Fruit fly (Drosophila melanogaster): Measurements from ENCODE around the gene CG14089.

Gene CG14089

dm6 chr3L:19280700-19281099 lies at the start of gene CG14089:
Gene CG14089, minus strand, starts transcription at chr3L:19280800.
- no peak for TF ChIP-seq sisA (GFP tag; IDR thresholded peaks at IDR 0.05)

- TF ChIP-seq CG9932 (GFP tag; IDR thresholded peaks at IDR 0.05) (no peak), ERR (GFP tag; optimal IDR thresholded peaks at IDR 0.05) (no peak), chn (GFP tag; optimal IDR thresholded peaks at IDR 0.05) (no peak), Drgx (GFP tag; IDR thresholded peaks at IDR 0.05) (peak; percentile 41; the same call in 1 of the 2 replicates)
These were observed 48.9 kb upstream of the CG14089 start for dm6 chr3L:19329499-19329898.

dm6 chr3L:19328076-19328475 lies 47.5 kb upstream of the CG14089 start:
- TF ChIP-seq disco-r (GFP tag; optimal IDR thresholded peaks at IDR 0.05), result no peak
- TF ChIP-seq CG16863 (GFP tag; optimal IDR thresholded peaks at IDR 0.05), result no peak
- no peak for TF ChIP-seq wor (GFP tag; IDR thresholded peaks at IDR 0.05)
- no peak for TF ChIP-seq CG10654 (GFP tag; optimal IDR thresholded peaks at IDR 0.05)
- TF ChIP-seq Elba2 (GFP tag; optimal IDR thresholded peaks at IDR 0.05), result no peak
- no peak for TF ChIP-seq nau (GFP tag; optimal IDR thresholded peaks at IDR 0.05)
- TF ChIP-seq tio (GFP tag; optimal IDR thresholded peaks at IDR 0.05), result no peak
- 0 out of 2 replicates have a peak, but pooled peaks have one; percentile 3 for TF ChIP-seq Dref (GFP tag; IDR thresholded peaks at IDR 0.05)
- peak; percentile 58 for TF ChIP-seq CTCF (GFP tag; optimal IDR thresholded peaks at IDR 0.05)
- TF ChIP-seq pum (GFP tag; optimal IDR thresholded peaks at IDR 0.05), result no peak
- no peak for TF ChIP-seq sqz (GFP tag; optimal IDR thresholded peaks at IDR 0.05)
- TF ChIP-seq CG17359 (tag; optimal IDR thresholded peaks at IDR 0.05), result no peak
- no peak for TF ChIP-seq sd (tag; optimal IDR thresholded peaks at IDR 0.05)
- no peak for TF ChIP-seq CG31441 (GFP tag; IDR thresholded peaks at IDR 0.05)
- TF ChIP-seq Hr78 (GFP tag; optimal IDR thresholded peaks at IDR 0.05), result no peak

DNA sequence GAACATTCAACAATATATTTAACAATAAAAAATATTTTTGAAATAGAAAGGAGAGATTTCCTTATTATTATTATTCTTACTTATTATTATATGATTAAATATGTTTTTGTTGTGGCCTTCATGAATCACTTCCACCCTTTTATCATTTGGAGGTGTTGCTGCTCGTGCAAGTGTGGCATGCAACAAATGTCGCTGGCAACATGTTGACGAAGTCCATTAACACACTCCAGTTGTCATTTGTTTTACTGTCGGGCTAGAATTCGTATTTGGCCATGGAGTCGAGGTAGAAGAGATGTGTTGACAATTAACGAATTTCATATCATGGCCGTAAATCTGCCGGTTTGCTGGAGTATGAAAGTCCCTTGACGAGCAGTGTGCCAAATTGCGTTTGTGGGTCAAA lies 46.6 kb upstream of the CG14089 start:
- no peak for TF ChIP-seq mld (GFP tag; IDR thresholded peaks at IDR 0.05; ENCODE audit: partially characterized antibody)
- TF ChIP-seq hb (GFP tag; IDR thresholded peaks at IDR 0.05; ENCODE audit: partially characterized antibody), result no peak
- TF ChIP-seq slou (GFP tag; optimal IDR thresholded peaks at IDR 0.05), result no peak
- peak; percentile 90 for TF ChIP-seq CG11504 (tag; optimal IDR thresholded peaks at IDR 0.05)
- no peak for TF ChIP-seq chm (GFP tag; IDR thresholded peaks at IDR 0.05)
- TF ChIP-seq E2f1 (GFP tag; IDR thresholded peaks at IDR 0.05), result no peak
- TF ChIP-seq CG17829 (tag; optimal IDR thresholded peaks at IDR 0.05), result no peak
- no peak for TF ChIP-seq oc (tag; optimal IDR thresholded peaks at IDR 0.05)

DNA sequence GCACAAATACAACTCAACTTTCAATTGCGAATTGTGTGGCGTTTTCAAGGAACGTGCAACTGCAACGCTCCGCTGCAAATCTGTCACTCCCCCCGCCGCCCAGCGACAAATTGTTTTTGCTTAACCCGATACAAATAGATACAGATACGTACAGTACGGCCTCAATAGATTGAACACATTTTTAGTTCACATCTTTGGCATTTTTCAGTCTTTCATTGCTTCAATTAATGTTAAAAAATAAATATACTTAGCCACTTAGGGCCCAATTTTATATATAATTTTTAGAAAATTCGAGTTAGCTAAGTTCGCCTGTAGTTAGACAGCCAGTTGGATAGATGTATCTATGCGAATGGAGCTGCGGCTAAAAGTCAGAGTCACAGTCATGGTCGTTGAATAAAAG lies 45.4 kb upstream of the CG14089 start:
- 0 out of 2 replicates have a peak, but pooled peaks have one; percentile 50 for TF ChIP-seq ttk (GFP tag; IDR thresholded peaks at IDR 0.05)
- no peak for TF ChIP-seq CG7745 (tag; optimal IDR thresholded peaks at IDR 0.05)
- TF ChIP-seq CG6654 (GFP tag; optimal IDR thresholded peaks at IDR 0.05), result no peak
- TF ChIP-seq bsh (GFP tag; optimal IDR thresholded peaks at IDR 0.05), result peak in 1 of 2 experiments; percentile 39
- TF ChIP-seq nmo (GFP tag; optimal IDR thresholded peaks at IDR 0.05), result peak; percentile 22
- no peak for TF ChIP-seq CoRest (tag; optimal IDR thresholded peaks at IDR 0.05)
- 0 out of 2 replicates have a peak, but pooled peaks have one; percentile 21 for TF ChIP-seq CG43689 (GFP tag; IDR thresholded peaks at IDR 0.05)
- TF ChIP-seq CG11504 (tag; optimal IDR thresholded peaks at IDR 0.05), result peak; percentile 62
- peak; percentile 66 for TF ChIP-seq CG17328 (GFP tag; IDR thresholded peaks at IDR 0.05)
- TF ChIP-seq CG31441 (GFP tag; IDR thresholded peaks at IDR 0.05), result 0 out of 2 replicates have a peak, but pooled peaks have one; percentile 26
- no peak for TF ChIP-seq Poxn (GFP tag; IDR thresholded peaks at IDR 0.05)
- peak; percentile 32 for TF ChIP-seq PHDP (tag; optimal IDR thresholded peaks at IDR 0.05)
- TF ChIP-seq br (optimal IDR thresholded peaks at IDR 0.05), result no peak
- peak; percentile 18 for TF ChIP-seq dmrt11E (tag; optimal IDR thresholded peaks at IDR 0.05)
- TF ChIP-seq HLH3B (GFP tag; IDR thresholded peaks at IDR 0.05), result peak; percentile 42; the same call in 1 of the 2 replicates
- TF ChIP-seq CG8924 (tag; optimal IDR thresholded peaks at IDR 0.05), result no peak
- TF ChIP-seq CG15269 (tag; optimal IDR thresholded peaks at IDR 0.05), result peak; percentile 39
- 0 out of 2 replicates have a peak, but pooled peaks have one; percentile 7 for TF ChIP-seq ssp (GFP tag; IDR thresholded peaks at IDR 0.05)
- TF ChIP-seq CG12236 (GFP tag; optimal IDR thresholded peaks at IDR 0.05), result no peak
- no peak for TF ChIP-seq CG6683 (GFP tag; optimal IDR thresholded peaks at IDR 0.05)
- no peak for TF ChIP-seq CG32772 (GFP tag; IDR thresholded peaks at IDR 0.05)
